Worm (Caenorhabditis elegans) whole organism, L2 larva: ENCODE measurements around the gene gfl-1.

Experiments
- C34F6.9 ChIP-seq: fragments of 150-350 bp; optimal IDR thresholded peaks from 2 replicates; lab custom pipeline; 2014; ENCODE audit warnings: missing biosample characterization, missing genetic modification characterization
- F13H6.1 ChIP-seq: sonication (generic microtip); optimal IDR thresholded peaks from 2 replicates; lab custom pipeline; 2016; ENCODE audit warnings: missing genetic modification characterization, missing compliant biosample characterization
- R02D3.7 ChIP-seq: fragments of 150-350 bp; optimal IDR thresholded peaks from 2 replicates; lab custom pipeline; 2014; ENCODE audit warnings: missing biosample characterization, missing genetic modification characterization
- Y55F3AM.14 ChIP-seq: fragments of 200-800 bp; sonication (Bioruptor generic); optimal IDR thresholded peaks from 2 replicates; lab custom pipeline; 2018; ENCODE audit warnings: mild to moderate bottlenecking, missing genetic modification characterization, missing compliant biosample characterization
- ZK546.5 ChIP-seq: sonication (generic microtip); optimal IDR thresholded peaks from 2 replicates; lab custom pipeline; 2017; ENCODE audit warnings: missing biosample characterization, missing genetic modification characterization
- alr-1 ChIP-seq: fragments of 150-350 bp; optimal IDR thresholded peaks from 2 replicates; lab custom pipeline; 2014; ENCODE audit warnings: missing biosample characterization, missing genetic modification characterization
- aly-2 ChIP-seq: fragments of 150-350 bp; optimal IDR thresholded peaks from 2 replicates; lab custom pipeline; 2014; ENCODE audit warnings: missing biosample characterization, missing genetic modification characterization
- ama-1 ChIP-seq: fragments of 150-350 bp; optimal IDR thresholded peaks from 2 replicates; lab custom pipeline; 2018; ENCODE audit warnings: inconsistent platforms
- blmp-1 ChIP-seq: sonication (generic microtip); optimal IDR thresholded peaks from 2 replicates; lab custom pipeline; 2017; ENCODE audit warnings: missing genetic modification characterization, mild to moderate bottlenecking, missing compliant biosample characterization, antibody characterized with exemption, moderate library complexity; ENCODE audit not compliant: insufficient read depth
- ceh-16 ChIP-seq: fragments of 150-350 bp; optimal IDR thresholded peaks from 2 replicates; lab custom pipeline; 2014; ENCODE audit warnings: missing biosample characterization, missing genetic modification characterization
- ceh-82 ChIP-seq: fragments of 150-350 bp; optimal IDR thresholded peaks from 2 replicates; lab custom pipeline; 2014; ENCODE audit warnings: missing biosample characterization, missing genetic modification characterization
- crh-2 ChIP-seq: sonication (generic microtip); optimal IDR thresholded peaks from 2 replicates; lab custom pipeline; 2017; ENCODE audit warnings: missing biosample characterization, missing genetic modification characterization
- dmd-4 ChIP-seq: sonication (generic microtip); optimal IDR thresholded peaks from 2 replicates; lab custom pipeline; 2017; ENCODE audit warnings: missing biosample characterization, missing genetic modification characterization
- egl-27 ChIP-seq: sonication (generic microtip); optimal IDR thresholded peaks from 3 replicates; lab custom pipeline; 2017; ENCODE audit warnings: missing biosample characterization, missing genetic modification reagents, missing genetic modification characterization
- elt-1 ChIP-seq: fragments of 150-350 bp; optimal IDR thresholded peaks from 2 replicates; lab custom pipeline; 2014; ENCODE audit warnings: missing biosample characterization, missing genetic modification characterization
- elt-3 ChIP-seq: sonication (generic microtip); optimal IDR thresholded peaks from 2 replicates; lab custom pipeline; 2017; ENCODE audit warnings: missing biosample characterization, missing genetic modification characterization
- fos-1 ChIP-seq: fragments of 150-350 bp; optimal IDR thresholded peaks from 2 replicates; lab custom pipeline; 2014; ENCODE audit warnings: missing biosample characterization, missing genetic modification characterization
- gmeb-1 ChIP-seq: fragments of 150-350 bp; optimal IDR thresholded peaks from 2 replicates; lab custom pipeline; 2014; ENCODE audit warnings: missing biosample characterization, missing genetic modification characterization
- lin-11 ChIP-seq: fragments of 150-350 bp; sonication (generic microtip); optimal IDR thresholded peaks from 2 replicates; lab custom pipeline; 2014; ENCODE audit warnings: missing biosample characterization, missing genetic modification characterization, inconsistent platforms, mixed read lengths
- lin-13 ChIP-seq: fragments of 150-350 bp; optimal IDR thresholded peaks from 2 replicates; lab custom pipeline; 2014; ENCODE audit warnings: missing biosample characterization, missing genetic modification reagents, missing genetic modification characterization
- lin-39 ChIP-seq: fragments of 150-350 bp; optimal IDR thresholded peaks from 2 replicates; lab custom pipeline; 2014; ENCODE audit warnings: missing biosample characterization, missing genetic modification reagents, missing genetic modification characterization
- lsy-2 ChIP-seq, 2 experiments: fragments of 150-350 bp in 1 of 2; sonication (generic microtip) in 1 of 2; optimal IDR thresholded peaks; 2 replicates each; lab custom pipeline; 2014 to 2017; ENCODE audit warnings: missing biosample characterization in 2 of 2, missing genetic modification characterization in 2 of 2
- mab-5 ChIP-seq: fragments of 150-350 bp; optimal IDR thresholded peaks from 2 replicates; lab custom pipeline; 2014; ENCODE audit warnings: missing biosample characterization, missing genetic modification characterization
- mbf-1 ChIP-seq: sonication (generic microtip); optimal IDR thresholded peaks from 2 replicates; lab custom pipeline; 2017; ENCODE audit warnings: missing biosample characterization, missing genetic modification characterization
- mdl-1 ChIP-seq, 2 experiments: fragments of 150-350 bp in 1 of 2; sonication (generic microtip) in 1 of 2; optimal IDR thresholded peaks; 2 replicates each; lab custom pipeline; 2017; ENCODE audit warnings: missing biosample characterization in 2 of 2, missing genetic modification characterization in 2 of 2
- nhr-10 ChIP-seq: sonication (generic microtip); optimal IDR thresholded peaks from 2 replicates; lab custom pipeline; 2017; ENCODE audit warnings: missing biosample characterization, missing genetic modification characterization
- nhr-11 ChIP-seq: fragments of 150-350 bp; optimal IDR thresholded peaks from 2 replicates; lab custom pipeline; 2014; ENCODE audit warnings: missing biosample characterization, missing genetic modification characterization
- nhr-12 ChIP-seq: fragments of 150-350 bp; optimal IDR thresholded peaks from 2 replicates; lab custom pipeline; 2014; ENCODE audit warnings: missing biosample characterization, missing genetic modification characterization
- nhr-129 ChIP-seq: fragments of 150-350 bp; optimal IDR thresholded peaks from 2 replicates; lab custom pipeline; 2014; ENCODE audit warnings: missing biosample characterization, missing genetic modification characterization
- nhr-21 ChIP-seq: fragments of 150-350 bp; optimal IDR thresholded peaks from 2 replicates; lab custom pipeline; 2014; ENCODE audit warnings: missing biosample characterization, missing genetic modification characterization
- nhr-23 ChIP-seq: fragments of 150-350 bp; optimal IDR thresholded peaks from 2 replicates; lab custom pipeline; 2014; ENCODE audit warnings: missing biosample characterization, missing genetic modification reagents, missing genetic modification characterization
- nhr-237 ChIP-seq: fragments of 150-350 bp; optimal IDR thresholded peaks from 2 replicates; lab custom pipeline; 2014; ENCODE audit warnings: missing biosample characterization, missing genetic modification characterization
- nhr-25 ChIP-seq: fragments of 150-350 bp; sonication (generic microtip); optimal IDR thresholded peaks from 3 replicates; lab custom pipeline; 2014; ENCODE audit warnings: missing biosample characterization, missing genetic modification characterization
- nhr-6 ChIP-seq: fragments of 150-350 bp; optimal IDR thresholded peaks from 2 replicates; lab custom pipeline; 2014; ENCODE audit warnings: missing biosample characterization, missing genetic modification characterization
- nhr-77 ChIP-seq: fragments of 150-350 bp; optimal IDR thresholded peaks from 2 replicates; lab custom pipeline; 2014; ENCODE audit warnings: missing biosample characterization, missing genetic modification characterization
- peb-1 ChIP-seq: fragments of 150-350 bp; optimal IDR thresholded peaks from 2 replicates; lab custom pipeline; 2014; ENCODE audit warnings: missing biosample characterization, missing genetic modification characterization
- sem-4 ChIP-seq: fragments of 150-350 bp; optimal IDR thresholded peaks from 2 replicates; lab custom pipeline; 2014; ENCODE audit warnings: missing biosample characterization, missing genetic modification reagents, missing genetic modification characterization
- skn-1 ChIP-seq: sonication (generic microtip); optimal IDR thresholded peaks from 2 replicates; lab custom pipeline; 2017; ENCODE audit warnings: missing biosample characterization, missing genetic modification characterization
- sma-3 ChIP-seq: sonication (generic microtip); optimal IDR thresholded peaks from 2 replicates; lab custom pipeline; 2016; ENCODE audit warnings: missing genetic modification reagents, missing genetic modification characterization, missing compliant biosample characterization
- sma-9 ChIP-seq, 2 experiments: fragments of 150-350 bp in 1 of 2; sonication (generic microtip) in 1 of 2; optimal IDR thresholded peaks; 2 replicates each; lab custom pipeline; 2014 to 2016; ENCODE audit warnings: missing genetic modification characterization in 2 of 2, mild to moderate bottlenecking in 1 of 2, missing biosample characterization in 1 of 2, missing compliant biosample characterization in 1 of 2, missing genetic modification reagents in 1 of 2, moderate library complexity in 1 of 2
- snpc-4 ChIP-seq: fragments of 150-350 bp; optimal IDR thresholded peaks from 2 replicates; lab custom pipeline; 2014; ENCODE audit warnings: missing biosample characterization, missing genetic modification characterization
- unc-39 ChIP-seq: fragments of 150-350 bp; optimal IDR thresholded peaks from 2 replicates; lab custom pipeline; 2014; ENCODE audit warnings: missing biosample characterization, missing genetic modification characterization
- unc-55 ChIP-seq: fragments of 150-350 bp; sonication (generic microtip); optimal IDR thresholded peaks from 3 replicates; lab custom pipeline; 2014; ENCODE audit warnings: missing biosample characterization, missing genetic modification reagents, missing genetic modification characterization
- unc-62 ChIP-seq: fragments of 150-350 bp; optimal IDR thresholded peaks from 2 replicates; lab custom pipeline; 2014; ENCODE audit warnings: missing biosample characterization, missing genetic modification reagents, missing genetic modification characterization
- zag-1 ChIP-seq: fragments of 150-350 bp; optimal IDR thresholded peaks from 2 replicates; lab custom pipeline; 2014; ENCODE audit warnings: missing biosample characterization, missing genetic modification characterization
- ztf-1 ChIP-seq: fragments of 200-800 bp; sonication (Bioruptor generic); conservative IDR thresholded peaks from 2 replicates; pipeline ENCODE4 v1.3.6; 2022; ENCODE audit warnings: missing genetic modification characterization, missing compliant biosample characterization
- ztf-11 ChIP-seq: sonication (generic microtip); optimal IDR thresholded peaks from 2 replicates; lab custom pipeline; 2017; ENCODE audit warnings: missing biosample characterization, missing genetic modification characterization
- ztf-4 ChIP-seq: fragments of 150-350 bp; optimal IDR thresholded peaks from 2 replicates; lab custom pipeline; 2014; ENCODE audit warnings: missing biosample characterization, missing genetic modification characterization

gfl-1 gene

ce11 chrIV:11523685-11524084 is 2.6 kb downstream of the gfl-1 start:
- no peak for TF ChIP-seq gmeb-1
- TF ChIP-seq sem-4 (tag; lab: Kevin White, UChicago), result no peak
- no peak for TF ChIP-seq elt-1 (tag; lab: Kevin White, UChicago)
- no peak for TF ChIP-seq sma-3
- no peak for TF ChIP-seq crh-2
- no peak for TF ChIP-seq ztf-4 (tag; lab: Kevin White, UChicago)
- no peak for TF ChIP-seq nhr-6 (tag; lab: Kevin White, UChicago)
- no peak for TF ChIP-seq nhr-12
- TF ChIP-seq ztf-11 (tag; lab: Kevin White, UChicago), result no peak
- no peak for TF ChIP-seq lin-13 (GFP tag; lab: Kevin White, UChicago)
- TF ChIP-seq lsy-2 (tag; optimal IDR thresholded peaks at IDR 0.05; lab: Kevin White, UChicago), result no peak
- TF ChIP-seq mdl-1 (tag; optimal IDR thresholded peaks at IDR 0.05; lab: Kevin White, UChicago), result no peak
- TF ChIP-seq ZK546.5, result no peak
- no peak for TF ChIP-seq egl-27 (tag; lab: Kevin White, UChicago)
- TF ChIP-seq nhr-25 (tag; lab: Kevin White, UChicago), result no peak
- TF ChIP-seq lin-11, result no peak
- no peak for TF ChIP-seq nhr-21 (tag; lab: Kevin White, UChicago)

ce11 chrIV:11524241-11524692 is 3.2 kb downstream of the gfl-1 start, which contains the start of gene mep-1:
Gene mep-1 (plus strand): TSS chrIV:11524642.
- TF ChIP-seq skn-1 (tag; lab: Kevin White, UChicago), result no peak
- no peak for TF ChIP-seq blmp-1
- TF ChIP-seq lsy-2 (tag; optimal IDR thresholded peaks at IDR 0.05; lab: Kevin White, UChicago), result peak; percentile 27 to 75
- no peak for TF ChIP-seq unc-62 (GFP tag; lab: Kevin White, UChicago)
- no peak for TF ChIP-seq ztf-11 (tag; lab: Kevin White, UChicago)
- peak; percentile 57 for TF ChIP-seq crh-2
- TF ChIP-seq peb-1 (tag; lab: Kevin White, UChicago), result no peak
- TF ChIP-seq aly-2 (tag; lab: Kevin White, UChicago), result no peak
- TF ChIP-seq nhr-237, result no peak
- TF ChIP-seq F13H6.1 (tag; lab: Kevin White, UChicago), result peak; percentile 64
- TF ChIP-seq unc-55 (GFP tag; lab: Kevin White, UChicago), result peak; percentile 80
- no peak for TF ChIP-seq nhr-12
- TF ChIP-seq ztf-4 (tag; lab: Kevin White, UChicago), result peak; percentile 13
- no peak for TF ChIP-seq Y55F3AM.14 (GFP tag; lab: Kevin White, UChicago)
- peak; percentile 1 for TF ChIP-seq egl-27 (tag; lab: Kevin White, UChicago)
- no peak for TF ChIP-seq mbf-1 (tag; lab: Kevin White, UChicago)
- peak; percentile 67 for TF ChIP-seq zag-1
- peak; percentile 18 for TF ChIP-seq nhr-25 (tag; lab: Kevin White, UChicago)
- no peak for TF ChIP-seq elt-3
- no peak for TF ChIP-seq ZK546.5
- no peak for TF ChIP-seq fos-1 (tag; lab: Kevin White, UChicago)
- TF ChIP-seq unc-39, result no peak
- TF ChIP-seq dmd-4 (tag; lab: Kevin White, UChicago), result no peak
- TF ChIP-seq ceh-82 (tag; lab: Kevin White, UChicago), result peak; percentile 61
- TF ChIP-seq elt-1 (tag; lab: Kevin White, UChicago), result no peak
- TF ChIP-seq sma-9 (GFP tag; optimal IDR thresholded peaks at IDR 0.05; lab: Kevin White, UChicago), result peak; percentile 37
- no peak for TF ChIP-seq sma-9 (tag; optimal IDR thresholded peaks at IDR 0.05; lab: Kevin White, UChicago)
- TF ChIP-seq gmeb-1, result no peak
- no peak for TF ChIP-seq nhr-10 (tag; lab: Kevin White, UChicago)
- no peak for TF ChIP-seq nhr-23 (tag; lab: Kevin White, UChicago)
- no peak for TF ChIP-seq lin-39 (tag; lab: Kevin White, UChicago)
- peak; percentile 82 for TF ChIP-seq nhr-129 (tag; lab: Kevin White, UChicago)
- TF ChIP-seq snpc-4, result peak; percentile 69
- peak; percentile 73 for TF ChIP-seq lin-13 (GFP tag; lab: Kevin White, UChicago)
- TF ChIP-seq mdl-1 (tag; optimal IDR thresholded peaks at IDR 0.05; lab: Kevin White, UChicago), result peak in 1 of 2 experiments; percentile 29
- no peak for TF ChIP-seq nhr-77 (tag; lab: Kevin White, UChicago)
- TF ChIP-seq C34F6.9 (tag; lab: Kevin White, UChicago), result peak; percentile 77
- no peak for TF ChIP-seq R02D3.7 (tag; lab: Kevin White, UChicago)
- TF ChIP-seq nhr-11 (tag; lab: Kevin White, UChicago), result no peak
- peak; percentile 30 for TF ChIP-seq nhr-21 (tag; lab: Kevin White, UChicago)
- TF ChIP-seq ceh-16 (tag; lab: Kevin White, UChicago), result no peak
- peak; percentile 53 for TF ChIP-seq mab-5 (tag; lab: Kevin White, UChicago)
- peak; percentile 74 for TF ChIP-seq sem-4 (tag; lab: Kevin White, UChicago)
- TF ChIP-seq alr-1 (tag; lab: Kevin White, UChicago), result no peak
- peak; percentile 74 for TF ChIP-seq lin-11
- TF ChIP-seq ama-1 (lab: Kevin White, UChicago), result peak; percentile 26
- TF ChIP-seq ztf-1 (GFP tag; lab: Robert Waterston, UW), result no peak
- TF ChIP-seq nhr-6 (tag; lab: Kevin White, UChicago), result no peak
- peak; percentile 8 for TF ChIP-seq sma-3
